Worm (Caenorhabditis elegans) whole organism, young adult: ENCODE results near the gene clc-32.

Experiments
- C06A6.2 ChIP-seq: fragments of 200-800 bp; sonication (Bioruptor generic); conservative IDR thresholded peaks from 2 replicates; pipeline ENCODE4 v1.3.6; 2022; ENCODE audit warnings: missing genetic modification characterization, missing compliant biosample characterization
- D2030.7 ChIP-seq: fragments of 200-800 bp; sonication (Bioruptor generic); IDR thresholded peaks from 2 replicates; pipeline ENCODE4 v1.3.6; 2022; ENCODE audit warnings: missing genetic modification reagents, missing genetic modification characterization, missing compliant biosample characterization
- F22D6.2 ChIP-seq: sonication (generic microtip); optimal IDR thresholded peaks from 2 replicates; lab custom pipeline; 2016; ENCODE audit warnings: mild to moderate bottlenecking, missing genetic modification characterization, missing compliant biosample characterization
- F23B12.7 ChIP-seq: sonication (generic microtip); optimal IDR thresholded peaks from 2 replicates; lab custom pipeline; 2017; ENCODE audit warnings: missing genetic modification characterization, mild to moderate bottlenecking, missing compliant biosample characterization, antibody characterized with exemption, moderate library complexity; ENCODE audit not compliant: insufficient read depth
- F57C9.4 ChIP-seq: sonication (generic microtip); optimal IDR thresholded peaks from 2 replicates; lab custom pipeline; 2017; ENCODE audit warnings: mild to moderate bottlenecking, missing genetic modification characterization, missing compliant biosample characterization
- K12H6.12 ChIP-seq: fragments of 200-800 bp; sonication (Bioruptor generic); optimal IDR thresholded peaks from 2 replicates; lab custom pipeline; 2018; ENCODE audit warnings: mild to moderate bottlenecking, missing genetic modification characterization, missing compliant biosample characterization
- T26A5.8 ChIP-seq: sonication (generic microtip); optimal IDR thresholded peaks from 2 replicates; lab custom pipeline; 2016; ENCODE audit warnings: missing genetic modification characterization, missing compliant biosample characterization
- Y53F4B.3 ChIP-seq: fragments of 200-800 bp; sonication (Bioruptor generic); IDR thresholded peaks from 2 replicates; pipeline ENCODE4 v1.3.6; 2022; ENCODE audit warnings: missing genetic modification reagents, missing genetic modification characterization, missing compliant biosample characterization
- Y95B8A.8 ChIP-seq: fragments of 200-800 bp; sonication (Bioruptor generic); IDR thresholded peaks from 2 replicates; pipeline ENCODE4 v1.3.6; 2022; ENCODE audit warnings: missing genetic modification reagents, missing genetic modification characterization, missing compliant biosample characterization
- bed-1 ChIP-seq: fragments of 200-800 bp; sonication (Bioruptor generic); IDR thresholded peaks from 2 replicates; pipeline ENCODE4 v1.3.6; 2022; ENCODE audit warnings: missing genetic modification reagents, missing genetic modification characterization, missing compliant biosample characterization
- ceh-79 ChIP-seq: sonication (generic microtip); optimal IDR thresholded peaks from 2 replicates; lab custom pipeline; 2017; ENCODE audit warnings: mild to moderate bottlenecking, missing genetic modification characterization, missing compliant biosample characterization
- ceh-91 ChIP-seq: fragments of 200-800 bp; sonication (Bioruptor generic); IDR thresholded peaks from 2 replicates; pipeline ENCODE4 v1.3.6; 2022; ENCODE audit warnings: missing genetic modification reagents, missing genetic modification characterization, missing compliant biosample characterization
- die-1 ChIP-seq: sonication (generic microtip); optimal IDR thresholded peaks from 2 replicates; lab custom pipeline; 2016; ENCODE audit warnings: missing genotype, mild to moderate bottlenecking, missing genetic modification characterization, missing compliant biosample characterization
- hlh-12 ChIP-seq: sonication (generic microtip); optimal IDR thresholded peaks from 2 replicates; lab custom pipeline; 2016; ENCODE audit warnings: missing genetic modification characterization, missing compliant biosample characterization
- lsy-27 ChIP-seq: sonication (generic microtip); optimal IDR thresholded peaks from 2 replicates; lab custom pipeline; 2017; ENCODE audit warnings: missing genetic modification characterization, mild to moderate bottlenecking, missing compliant biosample characterization, antibody characterized with exemption, missing genotype, borderline replicate concordance; ENCODE audit not compliant: insufficient read depth
- repo-1 ChIP-seq: sonication (generic microtip); optimal IDR thresholded peaks from 2 replicates; lab custom pipeline; 2017; ENCODE audit warnings: mild to moderate bottlenecking, missing genetic modification characterization, missing compliant biosample characterization
- ztf-22 ChIP-seq: fragments of 200-800 bp; sonication (Bioruptor generic); optimal IDR thresholded peaks from 2 replicates; lab custom pipeline; 2018; ENCODE audit warnings: mild to moderate bottlenecking, missing genetic modification characterization, moderate library complexity, missing compliant biosample characterization
- ztf-26 ChIP-seq: sonication (generic microtip); optimal IDR thresholded peaks from 2 replicates; lab custom pipeline; 2017; ENCODE audit warnings: missing genetic modification characterization, missing compliant biosample characterization

clc-32 gene

DNA sequence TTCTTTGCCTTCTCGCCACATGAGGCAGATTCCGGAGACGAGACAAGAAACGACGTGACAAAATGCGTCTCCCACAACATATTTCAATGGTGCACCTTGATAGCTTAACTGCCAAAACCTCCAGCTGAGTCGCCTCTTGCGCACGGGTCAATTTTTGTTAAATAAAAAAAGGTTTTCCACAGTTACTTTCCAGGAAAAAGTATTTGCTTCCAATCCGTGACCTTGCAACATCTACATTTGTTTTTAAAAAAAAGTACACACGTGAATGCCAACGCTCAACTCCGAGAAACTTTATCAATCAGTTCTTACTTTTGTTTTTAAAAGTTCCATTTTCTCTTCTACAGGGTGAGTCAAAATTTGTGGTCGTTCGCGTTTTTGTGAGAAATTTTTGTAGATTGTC is 46.7 kb downstream of the clc-32 start, which contains the start of gene F22B8.7:
Gene F22B8.7, plus strand, starts transcription at position 301 of the 400 bp plus-strand sequence.
- no peak for TF ChIP-seq Y53F4B.3 (GFP tag; lab: Robert Waterston, UW)
- TF ChIP-seq bed-1 (GFP tag; lab: Robert Waterston, UW): no peak
- no peak for TF ChIP-seq die-1 (tag; lab: Kevin White, UChicago)

DNA sequence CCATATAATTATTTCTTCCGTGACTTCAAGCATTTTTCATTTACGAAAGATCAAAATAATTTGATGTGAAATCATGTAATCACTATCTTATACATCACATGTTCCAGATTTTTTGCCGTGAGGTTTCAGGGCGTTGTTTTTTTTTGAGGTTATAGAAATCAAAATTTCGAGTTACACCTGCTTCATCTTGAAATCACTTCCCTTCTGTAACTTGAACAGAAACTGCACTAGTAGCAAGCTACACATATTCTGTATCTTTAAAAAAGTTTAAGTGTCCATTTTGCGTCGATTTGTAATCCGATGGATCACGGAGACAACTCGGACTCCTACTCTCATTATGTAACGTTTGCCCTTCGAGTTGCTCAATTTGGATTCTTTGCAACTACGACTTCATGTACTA is 50.3 kb downstream of the clc-32 start, which contains the start of gene F22B8.3:
Gene F22B8.3, plus strand, starts transcription at position 301 of the 400 bp plus-strand sequence.
- TF ChIP-seq hlh-12 (tag; lab: Kevin White, UChicago) (no peak), T26A5.8 (tag; lab: Kevin White, UChicago) (no peak), C06A6.2 (no peak), ceh-91 (no peak), ztf-22 (GFP tag; lab: Kevin White, UChicago) (no peak), repo-1 (no peak), F57C9.4 (no peak), K12H6.12 (tag; lab: Kevin White, UChicago) (no peak), Y95B8A.8 (GFP tag; lab: Robert Waterston, UW) (no peak), lsy-27 (tag; lab: Kevin White, UChicago) (no peak), D2030.7 (GFP tag; lab: Robert Waterston, UW) (no peak), ztf-26 (tag; lab: Kevin White, UChicago) (no peak), F23B12.7 (tag; lab: Kevin White, UChicago) (no peak), ceh-79 (tag; lab: Kevin White, UChicago) (no peak), F22D6.2 (tag; lab: Kevin White, UChicago) (no peak)
